Worm (Caenorhabditis elegans) whole organism, L4 larva: ENCODE data around the gene clec-41.

Source experiments
- F37D6.2 ChIP-seq: sonication (generic microtip); optimal IDR thresholded peaks from 2 replicates; lab custom pipeline; 2016; ENCODE audit warnings: mild to moderate bottlenecking, missing genetic modification characterization, missing compliant biosample characterization
- F49E8.2 ChIP-seq: sonication (generic microtip); optimal IDR thresholded peaks from 2 replicates; lab custom pipeline; 2016; ENCODE audit warnings: missing compliant biosample characterization, mild to moderate bottlenecking, missing genetic modification characterization, borderline replicate concordance
- T20F7.1 ChIP-seq: fragments of 200-800 bp; sonication (Bioruptor generic); optimal IDR thresholded peaks from 2 replicates; lab custom pipeline; 2018; ENCODE audit warnings: mild to moderate bottlenecking, missing genetic modification characterization, missing compliant biosample characterization
- Y105C5A.15 ChIP-seq: fragments of 200-800 bp; sonication (Bioruptor generic); IDR thresholded peaks from 2 replicates; pipeline ENCODE4 v1.3.6; 2022; ENCODE audit warnings: missing genetic modification characterization, missing compliant biosample characterization
- Y48G9A.11 ChIP-seq: fragments of 200-800 bp; sonication (Bioruptor generic); IDR thresholded peaks from 2 replicates; pipeline ENCODE4 v1.3.6; 2022; ENCODE audit warnings: missing genetic modification reagents, missing genetic modification characterization, missing compliant biosample characterization
- ZK546.5 ChIP-seq, 2 experiments: sonication (generic microtip); optimal IDR thresholded peaks; 2 replicates each; lab custom pipeline; 2017; ENCODE audit warnings: missing biosample characterization in 2 of 2, missing genetic modification characterization in 2 of 2
- aly-2 ChIP-seq: sonication (generic microtip); optimal IDR thresholded peaks from 2 replicates; lab custom pipeline; 2018; ENCODE audit warnings: missing biosample characterization, missing genetic modification characterization
- ceh-28 ChIP-seq: fragments of 150-350 bp; optimal IDR thresholded peaks from 2 replicates; lab custom pipeline; 2014; ENCODE audit warnings: missing biosample characterization, missing genetic modification reagents, missing genetic modification characterization
- ceh-32 ChIP-seq: sonication (generic microtip); optimal IDR thresholded peaks from 2 replicates; lab custom pipeline; 2016; ENCODE audit warnings: mild to moderate bottlenecking, missing genetic modification characterization, missing compliant biosample characterization; ENCODE audit not compliant: poor library complexity
- ces-1 ChIP-seq: fragments of 150-350 bp; sonication (generic microtip); optimal IDR thresholded peaks from 4 replicates; lab custom pipeline; 2014; ENCODE audit warnings: missing biosample characterization, missing genetic modification reagents, missing genetic modification characterization
- ctbp-1 ChIP-seq: fragments of 200-800 bp; sonication (Bioruptor generic); IDR thresholded peaks from 2 replicates; pipeline ENCODE4 v1.3.6; 2022; ENCODE audit warnings: missing genetic modification reagents, missing genetic modification characterization, missing compliant biosample characterization
- daf-16 ChIP-seq, 3 experiments: sonication (generic microtip); optimal IDR thresholded peaks; 2 replicates each; lab custom pipeline; 2016 to 2017; ENCODE audit warnings: missing genetic modification characterization in 3 of 3, missing genetic modification reagents in 3 of 3, mild to moderate bottlenecking in 2 of 3, missing compliant biosample characterization in 2 of 3, missing biosample characterization in 1 of 3, moderate library complexity in 1 of 3
- dmd-6 ChIP-seq: fragments of 200-800 bp; sonication (Bioruptor generic); IDR thresholded peaks from 2 replicates; pipeline ENCODE4 v1.3.6; 2022; ENCODE audit warnings: missing genetic modification reagents, missing genetic modification characterization, missing compliant biosample characterization
- dve-1 ChIP-seq: sonication (generic microtip); optimal IDR thresholded peaks from 2 replicates; lab custom pipeline; 2017; ENCODE audit warnings: antibody characterized with exemption, mild to moderate bottlenecking, missing genetic modification characterization, missing compliant biosample characterization; ENCODE audit not compliant: insufficient read depth
- egl-27 ChIP-seq: sonication (generic microtip); optimal IDR thresholded peaks from 3 replicates; lab custom pipeline; 2017; ENCODE audit warnings: missing biosample characterization, missing genetic modification reagents, missing genetic modification characterization
- fos-1 ChIP-seq: fragments of 150-350 bp; optimal IDR thresholded peaks from 2 replicates; lab custom pipeline; 2014; ENCODE audit warnings: missing biosample characterization, missing genetic modification characterization
- gei-8 ChIP-seq: fragments of 200-800 bp; sonication (Bioruptor generic); optimal IDR thresholded peaks from 2 replicates; lab custom pipeline; 2018; ENCODE audit warnings: mild to moderate bottlenecking, missing genetic modification characterization, missing compliant biosample characterization
- hif-1 ChIP-seq, 2 experiments: sonication (generic microtip); optimal IDR thresholded peaks; 2 replicates each; lab custom pipeline; 2016 to 2017; ENCODE audit warnings: missing compliant biosample characterization in 2 of 2, missing genetic modification characterization in 2 of 2, missing genetic modification reagents in 2 of 2, missing genotype in 2 of 2, mild to moderate bottlenecking in 1 of 2
- hlh-30 ChIP-seq: sonication (generic microtip); optimal IDR thresholded peaks from 2 replicates; lab custom pipeline; 2017; ENCODE audit warnings: antibody characterized with exemption, mild to moderate bottlenecking, missing genetic modification characterization, missing compliant biosample characterization; ENCODE audit not compliant: insufficient read depth
- jun-1 ChIP-seq: fragments of 150-350 bp; optimal IDR thresholded peaks from 2 replicates; lab custom pipeline; 2014; ENCODE audit warnings: missing biosample characterization, missing genetic modification reagents, missing genetic modification characterization
- lin-13 ChIP-seq: fragments of 150-350 bp; optimal IDR thresholded peaks from 2 replicates; lab custom pipeline; 2014; ENCODE audit warnings: missing biosample characterization, missing genetic modification reagents, missing genetic modification characterization
- lin-38 ChIP-seq: fragments of 200-800 bp; sonication (Bioruptor generic); IDR thresholded peaks from 2 replicates; pipeline ENCODE4 v1.3.6; 2022; ENCODE audit warnings: missing genetic modification reagents, missing genetic modification characterization, missing compliant biosample characterization
- lir-3 ChIP-seq: sonication (generic microtip); optimal IDR thresholded peaks from 2 replicates; lab custom pipeline; 2016; ENCODE audit warnings: mild to moderate bottlenecking, missing genetic modification characterization, missing compliant biosample characterization
- lsy-2 ChIP-seq, 2 experiments: fragments of 150-350 bp in 1 of 2; sonication (generic microtip) in 1 of 2; optimal IDR thresholded peaks; 2 replicates each; lab custom pipeline; 2014 to 2017; ENCODE audit warnings: missing biosample characterization in 2 of 2, missing genetic modification characterization in 2 of 2
- madf-5 ChIP-seq, 2 experiments: fragments of 200-800 bp; sonication (Bioruptor generic); IDR thresholded peaks; 2 replicates each; pipeline ENCODE4 v1.3.6; 2022; ENCODE audit warnings: missing compliant biosample characterization in 2 of 2, missing genetic modification characterization in 2 of 2
- mep-1 ChIP-seq: fragments of 150-350 bp; sonication (generic microtip); optimal IDR thresholded peaks from 3 replicates; lab custom pipeline; 2014; ENCODE audit warnings: missing biosample characterization, missing genetic modification characterization
- mes-2 ChIP-seq: sonication (generic microtip); optimal IDR thresholded peaks from 2 replicates; lab custom pipeline; 2016; ENCODE audit warnings: missing genotype, mild to moderate bottlenecking, missing genetic modification characterization, missing compliant biosample characterization; ENCODE audit not compliant: poor library complexity, severe bottlenecking
- mxl-2 ChIP-seq: fragments of 200-800 bp; sonication (Bioruptor generic); conservative IDR thresholded peaks from 2 replicates; pipeline ENCODE4 v1.3.6; 2022; ENCODE audit warnings: missing genetic modification reagents, missing genetic modification characterization, missing compliant biosample characterization
- nhr-10 ChIP-seq: fragments of 150-350 bp; optimal IDR thresholded peaks from 2 replicates; lab custom pipeline; 2014; ENCODE audit warnings: missing biosample characterization, missing genetic modification characterization
- nhr-102 ChIP-seq: sonication (generic microtip); optimal IDR thresholded peaks from 2 replicates; lab custom pipeline; 2016; ENCODE audit warnings: mild to moderate bottlenecking, missing genetic modification characterization, moderate library complexity, missing compliant biosample characterization
- nhr-111 ChIP-seq: fragments of 200-800 bp; sonication (Bioruptor generic); optimal IDR thresholded peaks from 2 replicates; lab custom pipeline; 2018; ENCODE audit warnings: mild to moderate bottlenecking, missing genetic modification characterization, missing compliant biosample characterization
- nhr-237 ChIP-seq: sonication (generic microtip); optimal IDR thresholded peaks from 2 replicates; lab custom pipeline; 2017; ENCODE audit warnings: missing biosample characterization, missing genetic modification characterization
- nhr-76 ChIP-seq: fragments of 150-350 bp; optimal IDR thresholded peaks from 2 replicates; lab custom pipeline; 2014; ENCODE audit warnings: missing biosample characterization, missing genetic modification characterization
- nhr-77 ChIP-seq: fragments of 150-350 bp; optimal IDR thresholded peaks from 2 replicates; lab custom pipeline; 2014; ENCODE audit warnings: missing biosample characterization, missing genetic modification characterization
- rbr-2 ChIP-seq: sonication (generic microtip); optimal IDR thresholded peaks from 2 replicates; lab custom pipeline; 2016; ENCODE audit warnings: missing genotype, missing genetic modification characterization, missing compliant biosample characterization
- set-16 ChIP-seq: fragments of 200-800 bp; sonication (Bioruptor generic); IDR thresholded peaks from 2 replicates; pipeline ENCODE4 v1.3.6; 2022; ENCODE audit warnings: missing genetic modification reagents, missing genetic modification characterization, missing compliant biosample characterization
- spr-1 ChIP-seq: sonication (generic microtip); optimal IDR thresholded peaks from 2 replicates; lab custom pipeline; 2016; ENCODE audit warnings: mild to moderate bottlenecking, missing genetic modification characterization, missing compliant biosample characterization
- spr-3 ChIP-seq: fragments of 200-800 bp; sonication (Bioruptor generic); optimal IDR thresholded peaks from 2 replicates; lab custom pipeline; 2018; ENCODE audit warnings: mild to moderate bottlenecking, missing genetic modification characterization, missing compliant biosample characterization
- tra-1 ChIP-seq: fragments of 200-800 bp; sonication (Bioruptor generic); IDR thresholded peaks from 2 replicates; pipeline ENCODE4 v1.3.6; 2022; ENCODE audit warnings: missing genetic modification reagents, missing genetic modification characterization, missing compliant biosample characterization
- vab-7 ChIP-seq: fragments of 200-800 bp; sonication (Bioruptor generic); IDR thresholded peaks from 2 replicates; pipeline ENCODE4 v1.3.6; 2022; ENCODE audit warnings: missing genetic modification reagents, missing genetic modification characterization, missing compliant biosample characterization
- zfp-2 ChIP-seq: sonication (generic microtip); optimal IDR thresholded peaks from 2 replicates; lab custom pipeline; 2016; ENCODE audit warnings: mild to moderate bottlenecking, missing genetic modification characterization, missing compliant biosample characterization
- zip-11 ChIP-seq: fragments of 200-800 bp; sonication (Bioruptor generic); IDR thresholded peaks from 2 replicates; pipeline ENCODE4 v1.3.6; 2022; ENCODE audit warnings: missing genetic modification characterization, missing compliant biosample characterization
- ztf-11 ChIP-seq: fragments of 150-350 bp; optimal IDR thresholded peaks from 2 replicates; lab custom pipeline; 2014; ENCODE audit warnings: missing biosample characterization, missing genetic modification characterization
- ztf-7 ChIP-seq: fragments of 150-350 bp; optimal IDR thresholded peaks from 2 replicates; lab custom pipeline; 2014; ENCODE audit warnings: missing biosample characterization, missing genetic modification characterization

Gene clec-41

DNA sequence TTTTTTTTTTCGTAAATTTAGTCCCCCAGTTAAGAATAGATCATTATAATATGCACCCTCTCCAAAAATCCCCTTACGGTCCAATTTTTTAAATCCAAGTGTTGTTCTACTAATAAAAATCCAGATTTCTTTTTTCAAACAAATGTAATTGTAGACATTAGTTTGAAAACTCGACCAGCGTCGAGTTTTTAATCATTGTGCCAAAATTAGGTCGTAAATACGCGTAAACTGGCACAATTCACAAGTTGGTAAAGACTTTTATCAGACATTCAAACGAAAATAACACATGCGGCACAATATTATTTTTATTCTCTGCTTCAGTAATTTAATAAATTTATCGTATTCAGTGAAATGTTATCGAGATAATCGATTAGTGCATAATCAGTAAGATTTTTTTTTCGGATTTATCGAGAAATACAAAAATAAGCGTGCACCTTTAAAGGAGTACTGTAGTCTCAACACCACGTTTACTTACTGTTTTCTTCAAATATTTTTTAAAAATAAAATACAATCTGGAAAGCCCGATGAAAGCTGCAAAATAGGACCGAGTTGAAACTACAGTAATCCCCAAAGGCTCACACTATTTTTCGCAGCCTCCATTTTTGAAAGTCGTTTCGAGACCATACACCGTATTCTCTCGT, 47.7 kb downstream of the clec-41 start, which contains the start of gene C34B4.4 (continued):
- TF ChIP-seq dve-1 (tag; lab: Kevin White, UChicago) (no peak), nhr-77 (no peak), nhr-102 (tag; lab: Kevin White, UChicago) (peak; percentile 25), lin-38 (peak; percentile 31; the same call in 1 of the 2 replicates), lin-13 (GFP tag; lab: Kevin White, UChicago) (no peak), zfp-2 (no peak), rbr-2 (tag; lab: Kevin White, UChicago) (no peak), mes-2 (tag; lab: Kevin White, UChicago) (no peak), lsy-2 (tag; optimal IDR thresholded peaks at IDR 0.05; lab: Kevin White, UChicago) (no peak), vab-7 (GFP tag; lab: Robert Waterston, UW) (no peak), mep-1 (tag; lab: Kevin White, UChicago) (peak; percentile 4), Y48G9A.11 (GFP tag; lab: Robert Waterston, UW) (0 out of 2 replicates have a peak, but pooled peaks have one; percentile 18), ztf-7 (no peak), ztf-11 (tag; lab: Kevin White, UChicago) (no peak), nhr-237 (no peak), ZK546.5 (tag; optimal IDR thresholded peaks at IDR 0.05; lab: Kevin White, UChicago) (no peak), aly-2 (tag; lab: Kevin White, UChicago) (no peak), fos-1 (no peak), ctbp-1 (GFP tag; lab: Robert Waterston, UW) (0 out of 2 replicates have a peak, but pooled peaks have one; percentile 7), lir-3 (no peak), tra-1 (GFP tag; lab: Robert Waterston, UW) (0 out of 2 replicates have a peak, but pooled peaks have one; percentile 46), madf-5 (GFP tag; IDR thresholded peaks at IDR 0.05; lab: Robert Waterston, UW) (no peak), hlh-30 (tag; lab: Kevin White, UChicago) (no peak), ceh-32 (no peak), daf-16 (GFP tag; optimal IDR thresholded peaks at IDR 0.05; lab: Kevin White, UChicago) (no peak), daf-16 (tag; optimal IDR thresholded peaks at IDR 0.05; lab: Kevin White, UChicago) (peak; percentile 14), F49E8.2 (no peak), Y105C5A.15 (GFP tag; lab: Robert Waterston, UW) (no peak), nhr-10 (tag; lab: Kevin White, UChicago) (peak; percentile 9)

DNA sequence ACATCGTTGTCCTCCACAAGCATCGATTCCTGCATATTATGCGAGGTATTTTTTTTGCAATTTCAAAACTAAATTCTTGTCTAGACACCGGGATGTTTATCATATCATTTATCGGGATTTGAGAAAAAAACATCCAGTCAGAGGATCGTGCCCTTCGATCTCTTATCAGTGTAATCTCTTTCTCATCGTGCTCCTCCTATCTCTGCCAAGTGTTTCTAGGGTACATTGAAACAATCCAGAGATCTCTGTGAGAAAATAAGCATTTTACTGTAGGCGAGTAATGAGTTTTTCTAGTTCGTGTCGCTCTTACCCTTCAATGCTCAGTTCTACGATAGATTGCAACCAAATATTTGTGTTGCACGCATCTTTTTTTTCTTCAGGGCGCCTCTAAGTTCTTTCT, 49.4 kb downstream of the clec-41 start:
- TF ChIP-seq zip-11 (no peak), daf-16 (GFP tag; optimal IDR thresholded peaks at IDR 0.05; lab: Kevin White, UChicago) (peak in 1 of 2 experiments; percentile 56), daf-16 (tag; optimal IDR thresholded peaks at IDR 0.05; lab: Kevin White, UChicago) (no peak), ces-1 (no peak), lin-38 (peak; percentile 19), ctbp-1 (GFP tag; lab: Robert Waterston, UW) (peak; percentile 26; the same call in 1 of the 2 replicates)

DNA sequence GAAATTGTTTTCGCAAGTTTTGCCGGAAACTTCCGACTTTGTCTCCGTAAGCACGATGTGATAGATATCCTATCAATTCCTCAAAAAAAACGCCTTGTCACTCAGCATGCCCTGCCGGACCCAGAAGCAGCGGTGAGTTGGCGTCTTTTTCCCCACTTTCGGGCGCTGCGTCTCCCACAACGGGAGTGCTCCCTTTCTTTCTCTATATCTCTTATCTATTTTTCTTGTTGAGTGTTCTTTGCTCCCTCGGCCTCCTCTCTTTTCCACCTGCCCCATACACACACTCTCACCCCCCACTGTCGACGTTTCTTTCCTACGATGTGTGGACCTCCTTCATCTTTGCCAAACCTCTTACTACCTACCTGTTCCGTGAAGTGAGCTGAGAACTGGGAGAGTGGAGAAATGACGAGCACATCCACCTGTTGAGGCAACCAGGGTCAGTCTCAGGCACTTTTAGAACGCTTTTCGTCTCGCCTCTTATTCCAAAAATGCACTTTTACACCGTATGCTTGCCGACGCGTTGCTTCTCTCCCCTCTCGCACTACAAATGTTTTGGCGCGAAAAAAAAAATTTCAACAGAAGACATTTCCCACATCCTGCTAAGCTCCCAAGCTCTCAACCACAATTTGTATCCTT, 51.9 kb downstream of the clec-41 start:
- TF ChIP-seq mxl-2 (GFP tag; lab: Robert Waterston, UW) (no peak), T20F7.1 (peak; percentile 52), set-16 (GFP tag; lab: Robert Waterston, UW) (peak; percentile 69), F37D6.2 (tag; lab: Kevin White, UChicago) (peak; percentile 20), hif-1 (tag; optimal IDR thresholded peaks at IDR 0.05; lab: Kevin White, UChicago) (peak in 1 of 2 experiments; percentile 90), daf-16 (GFP tag; optimal IDR thresholded peaks at IDR 0.05; lab: Kevin White, UChicago) (peak in 1 of 2 experiments; percentile 77), daf-16 (tag; optimal IDR thresholded peaks at IDR 0.05; lab: Kevin White, UChicago) (peak; percentile 58), nhr-10 (tag; lab: Kevin White, UChicago) (peak; percentile 78), egl-27 (tag; lab: Kevin White, UChicago) (no peak), jun-1 (tag; lab: Kevin White, UChicago) (no peak), spr-3 (no peak), zip-11 (no peak), nhr-76 (tag; lab: Kevin White, UChicago) (no peak), dmd-6 (GFP tag; lab: Robert Waterston, UW) (peak; percentile 85), nhr-111 (GFP tag; lab: Kevin White, UChicago) (no peak), zfp-2 (no peak), lir-3 (no peak), ceh-28 (tag; lab: Kevin White, UChicago) (peak; percentile 12), spr-1 (tag; lab: Kevin White, UChicago) (peak; percentile 46), ZK546.5 (tag; optimal IDR thresholded peaks at IDR 0.05; lab: Kevin White, UChicago) (no peak), dve-1 (tag; lab: Kevin White, UChicago) (peak; percentile 45), gei-8 (no peak), mep-1 (tag; lab: Kevin White, UChicago) (peak; percentile 89)
